Worm (Caenorhabditis elegans) whole organism, early embryonic: ENCODE results near the gene F59B2.8.

Experiments used
- B0310.2 ChIP-seq: sonication (generic microtip); optimal IDR thresholded peaks from 2 replicates; lab custom pipeline; 2016; ENCODE audit warnings: mild to moderate bottlenecking, missing genetic modification characterization, missing compliant biosample characterization
- aly-1 ChIP-seq: sonication (generic microtip); optimal IDR thresholded peaks from 2 replicates; lab custom pipeline; 2016; ENCODE audit warnings: missing genetic modification characterization, missing compliant biosample characterization

DNA sequence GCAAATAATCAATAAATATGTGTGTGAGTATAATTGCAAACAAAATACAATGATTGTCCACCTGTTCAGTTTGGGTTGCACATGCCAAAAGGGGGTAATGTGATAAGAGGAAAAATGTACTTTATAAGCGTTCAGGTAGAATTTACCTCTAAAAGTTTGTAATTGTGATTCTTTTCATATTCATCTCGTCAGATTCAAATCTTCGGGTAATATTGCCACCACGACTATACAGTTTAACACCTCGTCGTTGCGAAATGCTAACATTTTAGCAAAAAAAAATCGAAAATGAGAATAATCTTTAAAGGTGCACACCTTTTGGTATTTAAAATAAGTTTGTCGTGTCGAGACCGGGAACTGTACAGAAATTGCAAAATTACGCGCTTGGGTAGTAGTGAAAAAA is 33.2 kb upstream of the F59B2.8 start, which contains the start of gene nac-2:
- TF ChIP-seq aly-1 (tag; lab: Kevin White, UChicago) (no peak), B0310.2 (no peak)
